Worm (Caenorhabditis elegans): ENCODE results near the gene F38A5.22.

F38A5.22 gene

ce11 chrIV:6556624-6557368 lies 38.9 kb downstream of the F38A5.22 start, which contains the start of gene try-3:
TSS of gene try-3 (plus strand) at chrIV:6557155.
- peak; percentile 24 for TF ChIP-seq ceh-34 (tag; optimal IDR thresholded peaks at IDR 0.05)
- TF ChIP-seq tbx-7 (tag; optimal IDR thresholded peaks at IDR 0.05) = no peak
- no peak for TF ChIP-seq fkh-10 (GFP tag; optimal IDR thresholded peaks at IDR 0.05)
- TF ChIP-seq ceh-45 (GFP tag; IDR thresholded peaks at IDR 0.05) = no peak
- no peak for TF ChIP-seq unc-42 (tag; optimal IDR thresholded peaks at IDR 0.05)
- TF ChIP-seq sox-4 (tag; optimal IDR thresholded peaks at IDR 0.05) = peak; percentile 55
- TF ChIP-seq T23F11.4 (GFP tag; optimal IDR thresholded peaks at IDR 0.05) = peak; percentile 60
- TF ChIP-seq dmd-4 (tag; optimal IDR thresholded peaks at IDR 0.05; ENCODE audit: borderline replicate concordance) = no peak
- TF ChIP-seq fax-1 (tag; optimal IDR thresholded peaks at IDR 0.05) = peak; percentile 20
- TF ChIP-seq mec-3 (tag; optimal IDR thresholded peaks at IDR 0.05; ENCODE audit: borderline replicate concordance) = no peak
- peak; percentile 41 for TF ChIP-seq ceh-14 (tag; optimal IDR thresholded peaks at IDR 0.05)
- TF ChIP-seq hlh-15 (tag; optimal IDR thresholded peaks at IDR 0.05) = no peak
- peak; percentile 56 for TF ChIP-seq lin-11 (tag; optimal IDR thresholded peaks at IDR 0.05)
- peak; percentile 59 for TF ChIP-seq che-1 (tag; optimal IDR thresholded peaks at IDR 0.05)
- no peak for TF ChIP-seq rnt-1 (tag; optimal IDR thresholded peaks at IDR 0.05)
- TF ChIP-seq pat-9 (tag; optimal IDR thresholded peaks at IDR 0.05) = peak; percentile 50
- TF ChIP-seq C38D4.7 (GFP tag; optimal IDR thresholded peaks at IDR 0.05) = peak; percentile 34
- TF ChIP-seq ztf-16 (tag; optimal IDR thresholded peaks at IDR 0.05) = peak; percentile 67
- no peak for TF ChIP-seq hlh-30 (tag; optimal IDR thresholded peaks at IDR 0.05; ENCODE audit: insufficient read depth)
- TF ChIP-seq nhr-11 (tag; optimal IDR thresholded peaks at IDR 0.05) = no peak
- peak; percentile 43; the same call in 1 of the 2 replicates for TF ChIP-seq unc-3 (GFP tag; conservative IDR thresholded peaks at IDR 0.05)
- TF ChIP-seq unc-3 (tag; optimal IDR thresholded peaks at IDR 0.05) = peak; percentile 31
- TF ChIP-seq sox-2 (GFP tag; IDR thresholded peaks at IDR 0.05) = no peak
- peak; percentile 14 for TF ChIP-seq sdc-2 (tag; optimal IDR thresholded peaks at IDR 0.05)
- no peak for TF ChIP-seq npax-4 (tag; optimal IDR thresholded peaks at IDR 0.05)
- TF ChIP-seq pha-4 (tag; optimal IDR thresholded peaks at IDR 0.05) = no peak
- TF ChIP-seq ahr-1 (tag; optimal IDR thresholded peaks at IDR 0.05) = peak; percentile 16
- no peak for TF ChIP-seq ceh-9 (tag; optimal IDR thresholded peaks at IDR 0.05)
- TF ChIP-seq odd-2 (tag; optimal IDR thresholded peaks at IDR 0.05) = peak; percentile 25
- peak; percentile 2 for TF ChIP-seq K02D7.2 (tag; optimal IDR thresholded peaks at IDR 0.05)
- TF ChIP-seq F13H6.1 (tag; optimal IDR thresholded peaks at IDR 0.05) = no peak
- no peak for TF ChIP-seq ceh-2 (tag; optimal IDR thresholded peaks at IDR 0.05)
- TF ChIP-seq nhr-232 (tag; optimal IDR thresholded peaks at IDR 0.05) = peak; percentile 53
- TF ChIP-seq ceh-48 (tag; optimal IDR thresholded peaks at IDR 0.05) = no peak
- peak; percentile 58 for TF ChIP-seq nfya-1 (tag; optimal IDR thresholded peaks at IDR 0.05)
- no peak for TF ChIP-seq madf-2 (tag; optimal IDR thresholded peaks at IDR 0.05)
- no peak for TF ChIP-seq pag-3 (tag; optimal IDR thresholded peaks at IDR 0.05; ENCODE audit: borderline replicate concordance)
- TF ChIP-seq pros-1 (tag; optimal IDR thresholded peaks at IDR 0.05) = peak; percentile 23
- TF ChIP-seq Y22D7AL.16 (tag; optimal IDR thresholded peaks at IDR 0.05) = no peak
- TF ChIP-seq eyg-1 (tag; optimal IDR thresholded peaks at IDR 0.05) = peak; percentile 36
- no peak for TF ChIP-seq ceh-22 (tag; optimal IDR thresholded peaks at IDR 0.05)
- TF ChIP-seq pqm-1 (tag; optimal IDR thresholded peaks at IDR 0.05) = peak; percentile 26
- peak; percentile 47 for TF ChIP-seq pha-2 (tag; optimal IDR thresholded peaks at IDR 0.05)
- TF ChIP-seq hlh-6 (tag; optimal IDR thresholded peaks at IDR 0.05) = no peak
- peak; percentile 71 for TF ChIP-seq ceh-31 (tag; optimal IDR thresholded peaks at IDR 0.05)
- no peak for TF ChIP-seq fkh-6 (tag; optimal IDR thresholded peaks at IDR 0.05)
- peak; percentile 22 for TF ChIP-seq zip-5 (tag; optimal IDR thresholded peaks at IDR 0.05)
- no peak for TF ChIP-seq ama-1 (optimal IDR thresholded peaks at IDR 0.05)
- TF ChIP-seq ceh-6 (GFP tag; optimal IDR thresholded peaks at IDR 0.05) = peak; percentile 58
- TF ChIP-seq gmeb-2 (tag; optimal IDR thresholded peaks at IDR 0.05) = peak; percentile 51
- peak; percentile 7 for TF ChIP-seq ceh-30 (tag; optimal IDR thresholded peaks at IDR 0.05)
- TF ChIP-seq elt-2 (tag; optimal IDR thresholded peaks at IDR 0.05) = peak; percentile 77
